Fruit fly (Drosophila melanogaster): Measurements from ENCODE around the gene CG13895.

CG13895 gene

DNA sequence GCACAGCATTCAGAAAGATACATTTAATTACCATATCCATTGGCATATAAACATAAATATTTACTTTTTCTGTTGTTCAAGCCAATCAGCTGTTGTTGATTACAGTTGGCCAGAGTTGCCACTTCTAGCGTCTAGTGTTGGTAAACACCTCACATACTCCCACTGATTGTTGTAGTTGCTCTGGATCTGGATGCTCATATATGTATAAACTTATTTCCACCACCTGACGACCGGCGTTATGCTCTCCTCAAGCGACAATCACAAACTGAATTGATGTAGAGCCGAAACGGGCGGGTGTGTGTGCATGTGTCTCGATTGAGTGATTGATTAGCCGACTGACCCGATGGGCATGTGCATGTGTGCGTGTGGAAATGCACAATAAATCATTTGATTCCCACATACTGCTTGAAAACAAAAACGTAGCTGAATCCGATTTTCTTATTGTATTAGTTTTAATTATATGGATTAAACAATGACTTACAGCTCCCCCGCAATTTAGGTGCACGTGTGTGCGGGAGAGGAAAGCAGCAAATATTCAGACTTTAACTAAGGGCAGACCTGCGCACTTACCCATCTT, 26.1 kb downstream of the CG13895 start (continued):
- TF ChIP-seq ab (GFP tag; optimal IDR thresholded peaks at IDR 0.05) (no peak), Dp (GFP tag; optimal IDR thresholded peaks at IDR 0.05) (peak; percentile 29), CG10321 (GFP tag; IDR thresholded peaks at IDR 0.05) (no peak), CG10654 (GFP tag; optimal IDR thresholded peaks at IDR 0.05) (peak; percentile 1), exex (tag; optimal IDR thresholded peaks at IDR 0.05) (peak; percentile 15), CG14014 (GFP tag; IDR thresholded peaks at IDR 0.05) (peak; percentile 58; the same call in 1 of the 2 replicates), Sry-δ (GFP tag; optimal IDR thresholded peaks at IDR 0.05) (peak; percentile 53), sqz (GFP tag; optimal IDR thresholded peaks at IDR 0.05) (peak; percentile 44), NC2α (GFP tag; optimal IDR thresholded peaks at IDR 0.05) (no peak), CTCF (GFP tag; optimal IDR thresholded peaks at IDR 0.05) (peak; percentile 35), BtbVII (GFP tag; optimal IDR thresholded peaks at IDR 0.05) (peak; percentile 45), mam (GFP tag; optimal IDR thresholded peaks at IDR 0.05) (peak; percentile 38), CG10462 (GFP tag; optimal IDR thresholded peaks at IDR 0.05) (no peak), CG12769 (tag; optimal IDR thresholded peaks at IDR 0.05) (peak; percentile 92), Hand (GFP tag; optimal IDR thresholded peaks at IDR 0.05) (no peak), CG7556 (GFP tag; optimal IDR thresholded peaks at IDR 0.05) (peak; percentile 30), ems (GFP tag; optimal IDR thresholded peaks at IDR 0.05) (peak; percentile 25), Dbx (GFP tag; IDR thresholded peaks at IDR 0.05) (peak; percentile 17; the same call in 1 of the 3 replicates), Meics (GFP tag; optimal IDR thresholded peaks at IDR 0.05) (peak; percentile 38), toy (GFP tag; IDR thresholded peaks at IDR 0.05) (no peak), CG31441 (GFP tag; IDR thresholded peaks at IDR 0.05) (0 out of 2 replicates have a peak, but pooled peaks have one; percentile 23), Jarid2 (GFP tag; optimal IDR thresholded peaks at IDR 0.05) (peak; percentile 51), sr (GFP tag; IDR thresholded peaks at IDR 0.05) (peak; percentile 97), CG4424 (GFP tag; optimal IDR thresholded peaks at IDR 0.05) (peak; percentile 27), H15 (GFP tag; IDR thresholded peaks at IDR 0.05) (no peak), CG10959 (GFP tag; IDR thresholded peaks at IDR 0.05) (no peak), CG9215 (GFP tag; IDR thresholded peaks at IDR 0.05) (no peak), cwo (GFP tag; optimal IDR thresholded peaks at IDR 0.05) (no peak), emc (GFP tag; optimal IDR thresholded peaks at IDR 0.05) (no peak), abd-A (tag; optimal IDR thresholded peaks at IDR 0.05) (peak; percentile 80), Kr (GFP tag; optimal IDR thresholded peaks at IDR 0.05) (no peak), CG6272 (GFP tag; IDR thresholded peaks at IDR 0.05) (no peak), Bdp1 (GFP tag; optimal IDR thresholded peaks at IDR 0.05) (no peak), CG7357 (GFP tag; IDR thresholded peaks at IDR 0.05) (no peak), Dip3 (GFP tag; optimal IDR thresholded peaks at IDR 0.05) (peak; percentile 29), dmrt11E (tag; optimal IDR thresholded peaks at IDR 0.05) (peak; percentile 21), wdn (GFP tag; IDR thresholded peaks at IDR 0.05) (no peak), CG14710 (tag; optimal IDR thresholded peaks at IDR 0.05) (peak; percentile 45), CG10979 (tag; optimal IDR thresholded peaks at IDR 0.05) (no peak), Lim3 (GFP tag; IDR thresholded peaks at IDR 0.05) (no peak), en (GFP tag; optimal IDR thresholded peaks at IDR 0.05) (no peak), Awh (GFP tag; IDR thresholded peaks at IDR 0.05) (no peak), CG13894 (tag; optimal IDR thresholded peaks at IDR 0.05) (peak; percentile 75), CG4328 (GFP tag; optimal IDR thresholded peaks at IDR 0.05) (no peak), CG11247 (GFP tag; IDR thresholded peaks at IDR 0.05) (0 out of 2 replicates have a peak, but pooled peaks have one; percentile 17), CG18599 (GFP tag; optimal IDR thresholded peaks at IDR 0.05) (peak; percentile 65), kah (GFP tag; optimal IDR thresholded peaks at IDR 0.05) (peak; percentile 80), caup (GFP tag; optimal IDR thresholded peaks at IDR 0.05; ENCODE audit: severe bottlenecking) (peak; percentile 67), CG12299 (tag; optimal IDR thresholded peaks at IDR 0.05) (peak; percentile 46), H2.0 (GFP tag; IDR thresholded peaks at IDR 0.05) (0 out of 2 replicates have a peak, but pooled peaks have one; percentile 30), CG3407 (GFP tag; optimal IDR thresholded peaks at IDR 0.05) (peak; percentile 49)

Data from whole organism, embryonic.